Worm (Caenorhabditis elegans) whole organism, L1 larva: Measurements from ENCODE around the gene M05D6.1.

Experiments
- C16A3.4 ChIP-seq: fragments of 150-350 bp; optimal IDR thresholded peaks from 2 replicates; lab custom pipeline; 2014; ENCODE audit warnings: missing biosample characterization, missing genetic modification characterization
- C34B4.2 ChIP-seq: sonication (generic microtip); optimal IDR thresholded peaks from 2 replicates; lab custom pipeline; 2017; ENCODE audit warnings: mild to moderate bottlenecking, missing genetic modification characterization, missing compliant biosample characterization
- Y116A8C.19 ChIP-seq: sonication (generic microtip); optimal IDR thresholded peaks from 2 replicates; lab custom pipeline; 2016; ENCODE audit warnings: missing compliant biosample characterization, missing genetic modification characterization, borderline replicate concordance
- aly-2 ChIP-seq: fragments of 150-350 bp; optimal IDR thresholded peaks from 2 replicates; lab custom pipeline; 2014; ENCODE audit warnings: missing biosample characterization, missing genetic modification characterization
- ama-1 ChIP-seq: fragments of 150-350 bp; optimal IDR thresholded peaks from 2 replicates; lab custom pipeline; 2014
- ceh-63 ChIP-seq: fragments of 200-800 bp; sonication (Bioruptor generic); optimal IDR thresholded peaks from 2 replicates; lab custom pipeline; 2018; ENCODE audit warnings: mild to moderate bottlenecking, missing genetic modification characterization, missing compliant biosample characterization
- ceh-8 ChIP-seq: fragments of 200-800 bp; sonication (Bioruptor generic); optimal IDR thresholded peaks from 2 replicates; lab custom pipeline; 2018; ENCODE audit warnings: mild to moderate bottlenecking, missing genetic modification characterization, moderate library complexity, missing compliant biosample characterization
- ceh-82 ChIP-seq, 3 experiments: fragments of 150-350 bp in 1 of 3; sonication (generic microtip) in 2 of 3; optimal IDR thresholded peaks; 2 replicates each; lab custom pipeline; 2014 to 2017; ENCODE audit warnings: missing biosample characterization in 3 of 3, missing genetic modification characterization in 3 of 3
- ceh-88 ChIP-seq: fragments of 200-800 bp; sonication (Bioruptor generic); IDR thresholded peaks from 2 replicates; pipeline ENCODE4 v1.3.6; 2022; ENCODE audit warnings: missing genetic modification characterization, missing compliant biosample characterization
- ceh-90 ChIP-seq: sonication (generic microtip); optimal IDR thresholded peaks from 2 replicates; lab custom pipeline; 2016; ENCODE audit warnings: missing genetic modification characterization, missing compliant biosample characterization
- dpl-1 ChIP-seq, 3 experiments: fragments of 150-350 bp in 2 of 3; sonication (generic microtip) in 1 of 3; optimal IDR thresholded peaks; 2 replicates each; lab custom pipeline; 2014 to 2017; ENCODE audit warnings: missing biosample characterization in 3 of 3, missing genetic modification characterization in 3 of 3, missing genetic modification reagents in 3 of 3
- efl-3 ChIP-seq: fragments of 200-800 bp; sonication (Bioruptor generic); optimal IDR thresholded peaks from 2 replicates; lab custom pipeline; 2018; ENCODE audit warnings: mild to moderate bottlenecking, missing genetic modification characterization, missing compliant biosample characterization
- egl-13 ChIP-seq: sonication (generic microtip); optimal IDR thresholded peaks from 2 replicates; lab custom pipeline; 2016; ENCODE audit warnings: missing genotype, missing genetic modification reagents, missing genetic modification characterization, missing compliant biosample characterization
- elt-2 ChIP-seq: sonication (generic microtip); optimal IDR thresholded peaks from 2 replicates; lab custom pipeline; 2016; ENCODE audit warnings: missing genetic modification characterization, mild to moderate bottlenecking, inconsistent platforms, missing compliant biosample characterization, missing genetic modification reagents
- elt-3 ChIP-seq, 6 experiments: fragments of 150-350 bp in 1 of 6; sonication (generic microtip); optimal IDR thresholded peaks; 2 replicates each; lab custom pipeline; 2017 to 2018; ENCODE audit warnings: missing biosample characterization in 6 of 6, missing genetic modification characterization in 6 of 6, inconsistent platforms in 1 of 6
- ets-5 ChIP-seq: fragments of 200-800 bp; sonication (Bioruptor generic); IDR thresholded peaks from 2 replicates; pipeline ENCODE4 v1.3.6; 2022; ENCODE audit warnings: missing genetic modification characterization, missing compliant biosample characterization
- fkh-4 ChIP-seq: sonication (generic microtip); optimal IDR thresholded peaks from 2 replicates; lab custom pipeline; 2016; ENCODE audit warnings: missing compliant biosample characterization, missing genetic modification characterization, borderline replicate concordance
- fos-1 ChIP-seq: fragments of 150-350 bp; optimal IDR thresholded peaks from 2 replicates; lab custom pipeline; 2014; ENCODE audit warnings: missing biosample characterization, missing genetic modification characterization
- grh-1 ChIP-seq: fragments of 200-800 bp; sonication (Bioruptor generic); IDR thresholded peaks from 2 replicates; pipeline ENCODE4 v1.3.6; 2022; ENCODE audit warnings: missing genetic modification reagents, missing genetic modification characterization, missing compliant biosample characterization
- hlh-17 ChIP-seq: fragments of 200-800 bp; sonication (Bioruptor generic); optimal IDR thresholded peaks from 2 replicates; lab custom pipeline; 2018; ENCODE audit warnings: missing genetic modification characterization, mild to moderate bottlenecking, missing compliant biosample characterization, moderate library complexity, borderline replicate concordance
- hlh-4 ChIP-seq: sonication (generic microtip); optimal IDR thresholded peaks from 2 replicates; lab custom pipeline; 2016; ENCODE audit warnings: mild to moderate bottlenecking, missing genetic modification characterization, missing compliant biosample characterization
- hpl-2 ChIP-seq: fragments of 150-350 bp; optimal IDR thresholded peaks from 2 replicates; lab custom pipeline; 2014; ENCODE audit warnings: missing biosample characterization, missing genetic modification reagents, missing genetic modification characterization
- irx-1 ChIP-seq: sonication (generic microtip); optimal IDR thresholded peaks from 2 replicates; lab custom pipeline; 2016; ENCODE audit warnings: missing genetic modification characterization, missing compliant biosample characterization
- isw-1 ChIP-seq: fragments of 200-800 bp; sonication (Bioruptor generic); IDR thresholded peaks from 2 replicates; pipeline ENCODE4 v1.3.6; 2022; ENCODE audit warnings: missing genetic modification characterization, missing compliant biosample characterization
- lin-13 ChIP-seq: fragments of 150-350 bp; optimal IDR thresholded peaks from 2 replicates; lab custom pipeline; 2014; ENCODE audit warnings: missing biosample characterization, missing genetic modification reagents, missing genetic modification characterization
- lin-15B ChIP-seq: fragments of 150-350 bp; sonication (generic microtip); optimal IDR thresholded peaks from 3 replicates; lab custom pipeline; 2014; ENCODE audit warnings: missing biosample characterization, missing genetic modification characterization
- lin-39 ChIP-seq: fragments of 150-350 bp; optimal IDR thresholded peaks from 2 replicates; lab custom pipeline; 2014; ENCODE audit warnings: missing biosample characterization, missing genetic modification reagents, missing genetic modification characterization
- lir-3 ChIP-seq: sonication (generic microtip); optimal IDR thresholded peaks from 2 replicates; lab custom pipeline; 2016; ENCODE audit warnings: mild to moderate bottlenecking, missing genetic modification characterization, moderate library complexity, missing compliant biosample characterization; ENCODE audit not compliant: poor library complexity
- lsy-2 ChIP-seq, 2 experiments: fragments of 150-350 bp; optimal IDR thresholded peaks; 2 replicates each; lab custom pipeline; 2014; ENCODE audit warnings: missing biosample characterization in 2 of 2, missing genetic modification characterization in 2 of 2
- mab-9 ChIP-seq: fragments of 200-800 bp; sonication (Bioruptor generic); IDR thresholded peaks from 2 replicates; pipeline ENCODE4 v1.3.6; 2022; ENCODE audit warnings: missing genetic modification reagents, missing genetic modification characterization, missing compliant biosample characterization
- mef-2 ChIP-seq: fragments of 150-350 bp; optimal IDR thresholded peaks from 2 replicates; lab custom pipeline; 2014; ENCODE audit warnings: missing biosample characterization, missing genetic modification characterization
- nhr-11 ChIP-seq: fragments of 150-350 bp; optimal IDR thresholded peaks from 2 replicates; lab custom pipeline; 2014; ENCODE audit warnings: missing biosample characterization, missing genetic modification characterization
- nhr-12 ChIP-seq: sonication (generic microtip); optimal IDR thresholded peaks from 2 replicates; lab custom pipeline; 2017; ENCODE audit warnings: missing biosample characterization, missing genetic modification characterization
- nhr-19 ChIP-seq: fragments of 200-800 bp; sonication (Bioruptor generic); conservative IDR thresholded peaks from 2 replicates; pipeline ENCODE4 v1.3.6; 2022; ENCODE audit warnings: missing genetic modification characterization, missing compliant biosample characterization
- nhr-20 ChIP-seq: sonication (generic microtip); optimal IDR thresholded peaks from 2 replicates; lab custom pipeline; 2016; ENCODE audit warnings: mild to moderate bottlenecking, missing genetic modification characterization, missing compliant biosample characterization
- nhr-47 ChIP-seq: sonication (generic microtip); optimal IDR thresholded peaks from 2 replicates; lab custom pipeline; 2016; ENCODE audit warnings: mild to moderate bottlenecking, missing genetic modification characterization, moderate library complexity, missing compliant biosample characterization
- nhr-71 ChIP-seq: sonication (generic microtip); optimal IDR thresholded peaks from 2 replicates; lab custom pipeline; 2016; ENCODE audit warnings: mild to moderate bottlenecking, missing genetic modification characterization, moderate library complexity, missing compliant biosample characterization
- nhr-84 ChIP-seq: sonication (generic microtip); optimal IDR thresholded peaks from 2 replicates; lab custom pipeline; 2017; ENCODE audit warnings: missing biosample characterization, missing genetic modification characterization
- nhr-85 ChIP-seq: sonication (generic microtip); peaks from one replicate; lab custom pipeline; 2016; ENCODE audit warnings: missing genetic modification characterization, inconsistent platforms, missing compliant biosample characterization
- pag-3 ChIP-seq: sonication (generic microtip); optimal IDR thresholded peaks from 2 replicates; lab custom pipeline; 2017; ENCODE audit warnings: missing genetic modification characterization, mild to moderate bottlenecking, missing compliant biosample characterization, antibody characterized with exemption, borderline replicate concordance; ENCODE audit not compliant: insufficient read depth
- pax-3 ChIP-seq: fragments of 200-800 bp; sonication (Bioruptor generic); optimal IDR thresholded peaks from 2 replicates; lab custom pipeline; 2018; ENCODE audit warnings: mild to moderate bottlenecking, missing genetic modification characterization, moderate library complexity, missing compliant biosample characterization
- rnt-1 ChIP-seq: sonication (generic microtip); optimal IDR thresholded peaks from 2 replicates; lab custom pipeline; 2016; ENCODE audit warnings: mild to moderate bottlenecking, missing genetic modification characterization, moderate library complexity, missing compliant biosample characterization
- snpc-4 ChIP-seq: fragments of 150-350 bp; optimal IDR thresholded peaks from 2 replicates; lab custom pipeline; 2014; ENCODE audit warnings: missing biosample characterization, missing genetic modification characterization
- snu-23 ChIP-seq: sonication (generic microtip); optimal IDR thresholded peaks from 2 replicates; lab custom pipeline; 2016; ENCODE audit warnings: missing genetic modification characterization, missing compliant biosample characterization
- swsn-7 ChIP-seq: sonication (generic microtip); optimal IDR thresholded peaks from 2 replicates; lab custom pipeline; 2016; ENCODE audit warnings: missing genetic modification characterization, missing compliant biosample characterization
- tbx-2 ChIP-seq: sonication (generic microtip); optimal IDR thresholded peaks from 2 replicates; lab custom pipeline; 2016; ENCODE audit warnings: missing genetic modification characterization, missing compliant biosample characterization
- unc-86 ChIP-seq: sonication (generic microtip); optimal IDR thresholded peaks from 2 replicates; lab custom pipeline; 2016; ENCODE audit warnings: missing genetic modification characterization, missing compliant biosample characterization
- unc-98 ChIP-seq: fragments of 200-800 bp; sonication (Bioruptor generic); IDR thresholded peaks from 2 replicates; pipeline ENCODE4 v1.3.6; 2022; ENCODE audit warnings: missing genetic modification characterization, missing compliant biosample characterization
- xbp-1 ChIP-seq: sonication (generic microtip); optimal IDR thresholded peaks from 2 replicates; lab custom pipeline; 2016; ENCODE audit warnings: missing genetic modification characterization, missing compliant biosample characterization
- zag-1 ChIP-seq: fragments of 150-350 bp; optimal IDR thresholded peaks from 2 replicates; lab custom pipeline; 2014; ENCODE audit warnings: missing biosample characterization, missing genetic modification characterization
- zip-4 ChIP-seq: fragments of 200-800 bp; sonication (Bioruptor generic); optimal IDR thresholded peaks from 2 replicates; lab custom pipeline; 2018; ENCODE audit warnings: mild to moderate bottlenecking, missing genetic modification characterization, moderate library complexity, missing compliant biosample characterization
- ztf-11 ChIP-seq, 2 experiments: sonication (generic microtip); optimal IDR thresholded peaks; 2 replicates each; lab custom pipeline; 2016 to 2017; ENCODE audit warnings: missing genetic modification characterization in 2 of 2, missing biosample characterization in 1 of 2, missing compliant biosample characterization in 1 of 2
- ztf-4 ChIP-seq: fragments of 150-350 bp; optimal IDR thresholded peaks from 2 replicates; lab custom pipeline; 2014; ENCODE audit warnings: missing biosample characterization, missing genetic modification characterization

The M05D6.1 gene

DNA sequence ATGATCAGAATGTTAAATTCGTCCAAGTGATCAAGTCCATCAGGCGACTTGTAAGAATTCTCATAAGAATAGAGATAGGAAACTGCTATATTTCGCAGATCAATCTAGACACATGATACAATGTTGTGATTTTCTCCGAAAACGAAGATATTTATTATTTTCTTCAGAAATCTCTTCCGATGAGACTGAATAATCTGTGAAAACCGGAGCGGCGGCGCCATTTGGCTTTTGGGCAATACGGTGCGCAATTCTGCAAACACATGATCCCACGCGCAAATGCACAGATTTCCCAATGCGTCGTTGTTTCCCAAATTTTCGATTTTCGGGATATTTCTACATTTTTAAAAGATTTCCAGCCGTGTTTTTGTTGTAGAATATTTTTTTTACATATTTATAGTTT lies 33.0 kb downstream of the M05D6.1 start (continued):
- TF ChIP-seq fkh-4 (tag; lab: Kevin White, UChicago), result no peak
- no peak for TF ChIP-seq hpl-2 (GFP tag; lab: Kevin White, UChicago)
- TF ChIP-seq hlh-4 (tag; lab: Kevin White, UChicago), result no peak
- peak; percentile 34 to 58 (median 51) for TF ChIP-seq dpl-1 (GFP tag; optimal IDR thresholded peaks at IDR 0.05; lab: Kevin White, UChicago)
- TF ChIP-seq snpc-4 (tag; lab: Kevin White, UChicago), result peak; percentile 24
- no peak for TF ChIP-seq ama-1 (lab: Kevin White, UChicago)
- TF ChIP-seq irx-1 (tag; lab: Kevin White, UChicago), result peak; percentile 15
- TF ChIP-seq lir-3, result no peak
- no peak for TF ChIP-seq ceh-8 (GFP tag; lab: Kevin White, UChicago)
- TF ChIP-seq snu-23, result peak; percentile 54
- TF ChIP-seq ztf-11 (tag; optimal IDR thresholded peaks at IDR 0.05; lab: Kevin White, UChicago), result no peak
- TF ChIP-seq Y116A8C.19, result no peak
- no peak for TF ChIP-seq ets-5 (GFP tag; lab: Robert Waterston, UW)
- no peak for TF ChIP-seq pax-3 (tag; lab: Kevin White, UChicago)
- TF ChIP-seq mab-9 (GFP tag; lab: Robert Waterston, UW), result no peak
- TF ChIP-seq nhr-12 (tag; lab: Kevin White, UChicago), result no peak
- no peak for TF ChIP-seq nhr-11
- TF ChIP-seq nhr-19, result peak; percentile 31
- no peak for TF ChIP-seq mef-2
- TF ChIP-seq zag-1 (tag; lab: Kevin White, UChicago), result no peak
- no peak for TF ChIP-seq egl-13 (tag; lab: Kevin White, UChicago)
- peak; percentile 82 for TF ChIP-seq nhr-85
- TF ChIP-seq nhr-71, result peak; percentile 71
- no peak for TF ChIP-seq unc-98 (GFP tag; lab: Robert Waterston, UW)
- no peak for TF ChIP-seq grh-1 (GFP tag; lab: Robert Waterston, UW)
- TF ChIP-seq aly-2 (tag; lab: Kevin White, UChicago), result no peak
- peak; percentile 38 for TF ChIP-seq tbx-2 (tag; lab: Kevin White, UChicago)
- TF ChIP-seq ceh-88 (GFP tag; lab: Robert Waterston, UW), result no peak
- peak; percentile 14 to 56 (median 37) for TF ChIP-seq ceh-82 (tag; optimal IDR thresholded peaks at IDR 0.05; lab: Kevin White, UChicago)
- no peak for TF ChIP-seq ceh-90 (tag; lab: Kevin White, UChicago)
- TF ChIP-seq elt-2 (tag; lab: Kevin White, UChicago), result no peak
- TF ChIP-seq lin-15B, result peak; percentile 0
- no peak for TF ChIP-seq lin-39
- peak; percentile 8 for TF ChIP-seq lin-13 (GFP tag; lab: Kevin White, UChicago)
- peak; percentile 44 for TF ChIP-seq xbp-1 (tag; lab: Kevin White, UChicago)
- TF ChIP-seq isw-1 (GFP tag; lab: Robert Waterston, UW), result peak; percentile 8; the same call in 1 of the 2 replicates
- TF ChIP-seq nhr-47 (tag; lab: Kevin White, UChicago), result peak; percentile 63
- peak; percentile 30 for TF ChIP-seq rnt-1 (tag; lab: Kevin White, UChicago)
- TF ChIP-seq ztf-4 (tag; lab: Kevin White, UChicago), result no peak
- no peak for TF ChIP-seq nhr-84 (tag; lab: Kevin White, UChicago)
- TF ChIP-seq swsn-7 (tag; lab: Kevin White, UChicago), result peak; percentile 47
- peak; percentile 2 for TF ChIP-seq C16A3.4 (tag; lab: Kevin White, UChicago)
- TF ChIP-seq unc-86 (tag; lab: Kevin White, UChicago), result no peak
- TF ChIP-seq nhr-20, result peak; percentile 60
- no peak for TF ChIP-seq fos-1
- TF ChIP-seq hlh-17 (GFP tag; lab: Kevin White, UChicago), result no peak
- peak in 2 of 6 experiments; percentile 9 to 46 for TF ChIP-seq elt-3 (tag; optimal IDR thresholded peaks at IDR 0.05; lab: Kevin White, UChicago)
- no peak for TF ChIP-seq efl-3 (GFP tag; lab: Kevin White, UChicago)
- TF ChIP-seq C34B4.2, result no peak
- no peak for TF ChIP-seq zip-4 (GFP tag; lab: Kevin White, UChicago)
- no peak for TF ChIP-seq ceh-63 (GFP tag; lab: Kevin White, UChicago)
- no peak for TF ChIP-seq pag-3 (tag; lab: Kevin White, UChicago)
- peak; percentile 85 to 95 for TF ChIP-seq lsy-2 (tag; optimal IDR thresholded peaks at IDR 0.05; lab: Kevin White, UChicago)
